Fruit fly (Drosophila melanogaster): Measurements from ENCODE around the gene poe.

DNA sequence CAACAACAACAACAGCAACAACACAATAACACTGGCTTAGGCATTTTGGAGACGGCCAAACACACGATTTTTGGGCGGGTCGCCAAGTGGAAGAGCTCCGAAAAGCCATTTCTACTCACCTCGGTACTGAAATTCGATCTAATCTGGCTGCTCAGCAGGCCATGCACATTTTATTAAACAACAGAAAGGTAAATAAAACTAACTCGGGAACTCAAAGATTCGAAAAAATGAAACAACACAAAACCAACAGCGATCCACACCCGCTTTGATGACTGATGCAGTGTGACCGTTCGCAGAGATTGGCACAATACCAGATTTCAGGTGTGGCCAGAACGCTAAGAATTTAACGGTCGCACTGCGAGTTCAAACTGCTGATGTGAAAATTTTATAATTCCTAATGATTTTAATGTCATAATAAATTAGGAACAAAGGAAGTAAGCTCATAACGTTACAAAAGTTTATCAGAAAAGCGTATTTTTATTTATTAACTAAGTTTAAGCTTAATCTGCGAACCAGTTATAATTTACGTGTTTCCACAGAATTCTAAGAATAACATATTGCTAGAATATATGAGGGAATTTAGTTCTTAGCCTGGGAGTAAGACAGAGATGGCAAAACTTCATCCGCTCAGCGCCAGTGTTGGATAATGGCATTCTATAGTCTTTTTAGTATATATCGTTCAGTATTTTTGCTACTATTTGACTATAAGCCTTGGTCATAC is 11.4 kb upstream of the poe start, which contains the start of gene Mcr:
- peak; percentile 36 for TF ChIP-seq CG10631 (GFP tag; optimal IDR thresholded peaks at IDR 0.05)
- TF ChIP-seq dac (GFP tag; optimal IDR thresholded peaks at IDR 0.05) = no peak
- TF ChIP-seq CG3919 (GFP tag; optimal IDR thresholded peaks at IDR 0.05) = no peak
- no peak for TF ChIP-seq CG9139 (GFP tag; optimal IDR thresholded peaks at IDR 0.05)
- no peak for TF ChIP-seq Sox102F (GFP tag; optimal IDR thresholded peaks at IDR 0.05)
- TF ChIP-seq CG31627 (GFP tag; optimal IDR thresholded peaks at IDR 0.05) = peak; percentile 15
- TF ChIP-seq CG10669 (GFP tag; optimal IDR thresholded peaks at IDR 0.05) = no peak

All from whole organism, prepupa.